Worm (Caenorhabditis elegans) whole organism, young adult: ENCODE results near the gene C45H4.18.

Source experiments
- C17E4.6 ChIP-seq: fragments of 200-800 bp; sonication (Bioruptor generic); IDR thresholded peaks from 2 replicates; pipeline ENCODE4 v1.3.6; 2022; ENCODE audit warnings: missing genetic modification reagents, missing genetic modification characterization, missing compliant biosample characterization
- F33H1.4 ChIP-seq: fragments of 200-800 bp; sonication (Bioruptor generic); IDR thresholded peaks from 2 replicates; pipeline ENCODE4 v1.3.6; 2022; ENCODE audit warnings: missing genetic modification reagents, missing genetic modification characterization, missing compliant biosample characterization
- F37B4.10 ChIP-seq: fragments of 200-800 bp; sonication (Bioruptor generic); IDR thresholded peaks from 2 replicates; pipeline ENCODE4 v1.3.6; 2022; ENCODE audit warnings: missing genetic modification characterization, missing compliant biosample characterization
- F49E8.2 ChIP-seq: sonication (generic microtip); optimal IDR thresholded peaks from 3 replicates; lab custom pipeline; 2017; ENCODE audit warnings: missing genetic modification characterization, mild to moderate bottlenecking, missing compliant biosample characterization, antibody characterized with exemption, moderate library complexity; ENCODE audit not compliant: insufficient read depth
- F55B11.4 ChIP-seq: sonication (generic microtip); optimal IDR thresholded peaks from 2 replicates; lab custom pipeline; 2016; ENCODE audit warnings: missing compliant biosample characterization, missing genetic modification characterization, borderline replicate concordance; ENCODE audit not compliant: insufficient read depth
- Y53F4B.3 ChIP-seq: fragments of 200-800 bp; sonication (Bioruptor generic); IDR thresholded peaks from 2 replicates; pipeline ENCODE4 v1.3.6; 2022; ENCODE audit warnings: missing genetic modification reagents, missing genetic modification characterization, missing compliant biosample characterization
- Y79H2A.3 ChIP-seq: fragments of 200-800 bp; sonication (Bioruptor generic); conservative IDR thresholded peaks from 2 replicates; pipeline ENCODE4 v1.3.6; 2022; ENCODE audit warnings: missing genetic modification reagents, missing genetic modification characterization, missing compliant biosample characterization
- aptf-2 ChIP-seq: fragments of 200-800 bp; sonication (Bioruptor generic); conservative IDR thresholded peaks from 2 replicates; pipeline ENCODE4 v1.3.6; 2022; ENCODE audit warnings: missing genetic modification reagents, missing genetic modification characterization, missing compliant biosample characterization
- attf-5 ChIP-seq: fragments of 200-800 bp; sonication (Bioruptor generic); optimal IDR thresholded peaks from 2 replicates; lab custom pipeline; 2018; ENCODE audit warnings: mild to moderate bottlenecking, missing genetic modification characterization, missing compliant biosample characterization
- ceh-100 ChIP-seq: fragments of 200-800 bp; sonication (Bioruptor generic); IDR thresholded peaks from 2 replicates; pipeline ENCODE4 v1.3.6; 2022; ENCODE audit warnings: missing genetic modification reagents, missing genetic modification characterization, missing compliant biosample characterization
- ceh-91 ChIP-seq: fragments of 200-800 bp; sonication (Bioruptor generic); IDR thresholded peaks from 2 replicates; pipeline ENCODE4 v1.3.6; 2022; ENCODE audit warnings: missing genetic modification reagents, missing genetic modification characterization, missing compliant biosample characterization
- egrh-3 ChIP-seq: fragments of 200-800 bp; sonication (Bioruptor generic); IDR thresholded peaks from 2 replicates; pipeline ENCODE4 v1.3.6; 2022; ENCODE audit warnings: missing genetic modification reagents, missing genetic modification characterization, missing compliant biosample characterization
- ekl-4 ChIP-seq: fragments of 200-800 bp; sonication (Bioruptor generic); IDR thresholded peaks from 2 replicates; pipeline ENCODE4 v1.3.6; 2022; ENCODE audit warnings: missing genetic modification reagents, missing genetic modification characterization, missing compliant biosample characterization
- hmg-1.2 ChIP-seq: fragments of 200-800 bp; sonication (Bioruptor generic); IDR thresholded peaks from 2 replicates; pipeline ENCODE4 v1.3.6; 2022; ENCODE audit warnings: missing genetic modification reagents, missing genetic modification characterization, missing compliant biosample characterization
- hsf-1 ChIP-seq: fragments of 200-800 bp; sonication (Bioruptor generic); IDR thresholded peaks from 2 replicates; pipeline ENCODE4 v1.3.6; 2022; ENCODE audit warnings: missing genetic modification reagents, missing genetic modification characterization, missing compliant biosample characterization
- let-607 ChIP-seq, 2 experiments: fragments of 200-800 bp in 1 of 2; sonication (Bioruptor generic) in 1 of 2; sonication (generic microtip) in 1 of 2; optimal IDR thresholded peaks; 2 replicates each; lab custom pipeline; 2016 to 2018; ENCODE audit warnings: mild to moderate bottlenecking in 2 of 2, missing compliant biosample characterization in 2 of 2, missing genetic modification characterization in 2 of 2, moderate library complexity in 2 of 2, missing genotype in 1 of 2
- lsy-27 ChIP-seq: sonication (generic microtip); optimal IDR thresholded peaks from 2 replicates; lab custom pipeline; 2017; ENCODE audit warnings: missing genetic modification characterization, mild to moderate bottlenecking, missing compliant biosample characterization, antibody characterized with exemption, missing genotype, borderline replicate concordance; ENCODE audit not compliant: insufficient read depth
- mxl-1 ChIP-seq: sonication (generic microtip); optimal IDR thresholded peaks from 2 replicates; lab custom pipeline; 2016; ENCODE audit warnings: missing genetic modification characterization, missing compliant biosample characterization
- nfyb-1 ChIP-seq: fragments of 200-800 bp; sonication (Bioruptor generic); IDR thresholded peaks from 2 replicates; pipeline ENCODE4 v1.3.6; 2022; ENCODE audit warnings: missing genetic modification reagents, missing genetic modification characterization, missing compliant biosample characterization
- nhr-120 ChIP-seq: fragments of 200-800 bp; sonication (Bioruptor generic); IDR thresholded peaks from 2 replicates; pipeline ENCODE4 v1.3.6; 2022; ENCODE audit warnings: missing genetic modification characterization, missing compliant biosample characterization
- nhr-179 ChIP-seq: sonication (generic microtip); optimal IDR thresholded peaks from 2 replicates; lab custom pipeline; 2016; ENCODE audit warnings: mild to moderate bottlenecking, missing genetic modification characterization, missing compliant biosample characterization
- nhr-80 ChIP-seq: sonication (generic microtip); optimal IDR thresholded peaks from 2 replicates; lab custom pipeline; 2016; ENCODE audit warnings: missing genetic modification characterization, missing compliant biosample characterization
- rcor-1 ChIP-seq: fragments of 200-800 bp; sonication (Bioruptor generic); IDR thresholded peaks from 2 replicates; pipeline ENCODE4 v1.3.6; 2022; ENCODE audit warnings: missing genetic modification reagents, missing genetic modification characterization, missing compliant biosample characterization
- rec-8 ChIP-seq, 2 experiments: sonication (generic microtip); optimal IDR thresholded peaks; 2 replicates each; lab custom pipeline; 2016; ENCODE audit warnings: mild to moderate bottlenecking in 2 of 2, missing genetic modification characterization in 2 of 2, missing genetic modification reagents in 2 of 2, missing genotype in 2 of 2, missing biosample characterization in 1 of 2, missing compliant biosample characterization in 1 of 2, moderate library complexity in 1 of 2
- repo-1 ChIP-seq: sonication (generic microtip); optimal IDR thresholded peaks from 2 replicates; lab custom pipeline; 2017; ENCODE audit warnings: mild to moderate bottlenecking, missing genetic modification characterization, missing compliant biosample characterization
- rpc-1 ChIP-seq, 2 experiments: fragments of 150-350 bp in 1 of 2; sonication (generic microtip) in 1 of 2; optimal IDR thresholded peaks; 2 replicates each; lab custom pipeline; 2014 to 2018; ENCODE audit warnings: missing biosample characterization in 1 of 2, missing genetic modification characterization in 1 of 2, missing genetic modification reagents in 1 of 2, missing genotype in 1 of 2
- sdz-38 ChIP-seq: sonication (generic microtip); optimal IDR thresholded peaks from 2 replicates; lab custom pipeline; 2016; ENCODE audit warnings: missing genotype, missing genetic modification characterization, missing compliant biosample characterization
- snpc-1.1 ChIP-seq: sonication (generic microtip); optimal IDR thresholded peaks from 2 replicates; lab custom pipeline; 2017; ENCODE audit warnings: missing genetic modification characterization, mild to moderate bottlenecking, missing compliant biosample characterization, antibody characterized with exemption, moderate library complexity, missing genotype, missing genetic modification reagents; ENCODE audit not compliant: insufficient read depth
- snpc-4 ChIP-seq, 5 experiments: fragments of 150-350 bp in 1 of 5; sonication (generic microtip) in 4 of 5; optimal IDR thresholded peaks; 2 replicates each; lab custom pipeline; 2014 to 2018; ENCODE audit warnings: missing genetic modification characterization in 5 of 5, missing biosample characterization in 3 of 5, antibody characterized with exemption in 2 of 5, mild to moderate bottlenecking in 2 of 5, missing compliant biosample characterization in 2 of 5, missing genotype in 2 of 5, moderate library complexity in 2 of 5, missing genetic modification reagents in 1 of 5
- tbp1 ChIP-seq: fragments of 200-800 bp; sonication (Bioruptor generic); optimal IDR thresholded peaks from 2 replicates; lab custom pipeline; 2018; ENCODE audit warnings: mild to moderate bottlenecking, missing genetic modification characterization, missing compliant biosample characterization
- tbx-9 ChIP-seq: sonication (generic microtip); optimal IDR thresholded peaks from 2 replicates; lab custom pipeline; 2016; ENCODE audit warnings: borderline replicate concordance, missing genetic modification characterization, inconsistent platforms, missing compliant biosample characterization
- zfh-2 ChIP-seq: fragments of 200-800 bp; sonication (Bioruptor generic); conservative IDR thresholded peaks from 2 replicates; pipeline ENCODE4 v1.3.6; 2022; ENCODE audit warnings: missing genetic modification reagents, missing genetic modification characterization, missing compliant biosample characterization
- ztf-28 ChIP-seq: fragments of 200-800 bp; sonication (Bioruptor generic); IDR thresholded peaks from 2 replicates; pipeline ENCODE4 v1.3.6; 2022; ENCODE audit warnings: missing genetic modification reagents, missing genetic modification characterization, missing compliant biosample characterization

C45H4.18 gene

ce11 chrV:2190383-2190782 is 15.0 kb downstream of the C45H4.18 start:
- TF ChIP-seq hsf-1 (GFP tag; lab: Robert Waterston, UW) (no peak), snpc-4 (GFP tag; optimal IDR thresholded peaks at IDR 0.05; lab: Kevin White, UChicago) (no peak), snpc-4 (tag; optimal IDR thresholded peaks at IDR 0.05; lab: Kevin White, UChicago) (peak in 1 of 4 experiments; percentile 29), Y79H2A.3 (no peak), egrh-3 (GFP tag; lab: Robert Waterston, UW) (peak; percentile 55; the same call in 1 of the 2 replicates), ztf-28 (GFP tag; lab: Robert Waterston, UW) (0 out of 2 replicates have a peak, but pooled peaks have one; percentile 40), aptf-2 (no peak), tbp1 (GFP tag; lab: Kevin White, UChicago) (no peak), F33H1.4 (GFP tag; lab: Robert Waterston, UW) (no peak), C17E4.6 (GFP tag; lab: Robert Waterston, UW) (no peak), zfh-2 (GFP tag; lab: Robert Waterston, UW) (peak; percentile 94), mxl-1 (tag; lab: Kevin White, UChicago) (no peak), rpc-1 (optimal IDR thresholded peaks at IDR 0.05; lab: Kevin White, UChicago) (no peak), rpc-1 (tag; optimal IDR thresholded peaks at IDR 0.05; lab: Kevin White, UChicago) (no peak)

- TF ChIP-seq nhr-120 (GFP tag; lab: Robert Waterston, UW) = no peak
- no peak for TF ChIP-seq ekl-4 (GFP tag; lab: Robert Waterston, UW)
- no peak for TF ChIP-seq F55B11.4 (tag; lab: Kevin White, UChicago)
- no peak for TF ChIP-seq lsy-27 (tag; lab: Kevin White, UChicago)
- no peak for TF ChIP-seq hsf-1 (GFP tag; lab: Robert Waterston, UW)
- TF ChIP-seq rcor-1 (GFP tag; lab: Robert Waterston, UW) = no peak
- TF ChIP-seq attf-5 = no peak
- no peak for TF ChIP-seq rpc-1 (optimal IDR thresholded peaks at IDR 0.05; lab: Kevin White, UChicago)
- TF ChIP-seq rpc-1 (tag; optimal IDR thresholded peaks at IDR 0.05; lab: Kevin White, UChicago) = no peak
- no peak for TF ChIP-seq F49E8.2 (tag; lab: Kevin White, UChicago)
- TF ChIP-seq C17E4.6 (GFP tag; lab: Robert Waterston, UW) = no peak
- no peak for TF ChIP-seq rec-8 (tag; optimal IDR thresholded peaks at IDR 0.05; lab: Kevin White, UChicago)
- no peak for TF ChIP-seq repo-1 (tag; lab: Kevin White, UChicago)
- TF ChIP-seq tbx-9 (tag; lab: Kevin White, UChicago) = no peak
- no peak for TF ChIP-seq ceh-91 (GFP tag; lab: Robert Waterston, UW)
- TF ChIP-seq aptf-2 = no peak
These were observed 15.8 kb downstream of the C45H4.18 start, which contains the start of gene srbc-42 for ce11 chrV:2191122-2191521. Gene srbc-42, minus strand, starts transcription at chrV:2191222.

- TF ChIP-seq hmg-1.2 (peak; percentile 92), nhr-80 (tag; lab: Kevin White, UChicago) (peak; percentile 47), ceh-100 (no peak), egrh-3 (GFP tag; lab: Robert Waterston, UW) (no peak)
These were observed 16.8 kb downstream of the C45H4.18 start, which contains the start of gene nhr-13 for ce11 chrV:2192117-2192516. Gene nhr-13, plus strand, starts transcription at chrV:2192485.

ce11 chrV:2199594-2199993 is 24.3 kb downstream of the C45H4.18 start:
- TF ChIP-seq nhr-80 (tag; lab: Kevin White, UChicago) (no peak), ztf-28 (GFP tag; lab: Robert Waterston, UW) (no peak), nhr-179 (tag; lab: Kevin White, UChicago) (no peak), F37B4.10 (GFP tag; lab: Robert Waterston, UW) (0 out of 2 replicates have a peak, but pooled peaks have one; percentile 72), snpc-1.1 (tag; lab: Kevin White, UChicago) (peak; percentile 37), sdz-38 (tag; lab: Kevin White, UChicago) (no peak), nfyb-1 (GFP tag; lab: Robert Waterston, UW) (0 out of 2 replicates have a peak, but pooled peaks have one; percentile 39), let-607 (tag; optimal IDR thresholded peaks at IDR 0.05; lab: Kevin White, UChicago) (no peak), zfh-2 (GFP tag; lab: Robert Waterston, UW) (0 out of 2 replicates have a peak, but pooled peaks have one; percentile 12), Y53F4B.3 (no peak), attf-5 (no peak), snpc-4 (GFP tag; optimal IDR thresholded peaks at IDR 0.05; lab: Kevin White, UChicago) (no peak), snpc-4 (tag; optimal IDR thresholded peaks at IDR 0.05; lab: Kevin White, UChicago) (peak in 2 of 4 experiments; percentile 81 to 90)
